Worm (Caenorhabditis elegans) whole organism, L2 larva: Measurements from ENCODE around the gene ttbk-2.1.

Source experiments
- ama-1 ChIP-seq: fragments of 150-350 bp; optimal IDR thresholded peaks from 2 replicates; lab custom pipeline; 2018; ENCODE audit warnings: inconsistent platforms
- ceh-82 ChIP-seq: fragments of 150-350 bp; optimal IDR thresholded peaks from 2 replicates; lab custom pipeline; 2014; ENCODE audit warnings: missing biosample characterization, missing genetic modification characterization
- lin-11 ChIP-seq: fragments of 150-350 bp; sonication (generic microtip); optimal IDR thresholded peaks from 2 replicates; lab custom pipeline; 2014; ENCODE audit warnings: missing biosample characterization, missing genetic modification characterization, inconsistent platforms, mixed read lengths
- lsy-2 ChIP-seq, 2 experiments: fragments of 150-350 bp in 1 of 2; sonication (generic microtip) in 1 of 2; optimal IDR thresholded peaks; 2 replicates each; lab custom pipeline; 2014 to 2017; ENCODE audit warnings: missing biosample characterization in 2 of 2, missing genetic modification characterization in 2 of 2
- mdl-1 ChIP-seq, 2 experiments: fragments of 150-350 bp in 1 of 2; sonication (generic microtip) in 1 of 2; optimal IDR thresholded peaks; 2 replicates each; lab custom pipeline; 2017; ENCODE audit warnings: missing biosample characterization in 2 of 2, missing genetic modification characterization in 2 of 2
- nhr-11 ChIP-seq: fragments of 150-350 bp; optimal IDR thresholded peaks from 2 replicates; lab custom pipeline; 2014; ENCODE audit warnings: missing biosample characterization, missing genetic modification characterization
- nhr-12 ChIP-seq: fragments of 150-350 bp; optimal IDR thresholded peaks from 2 replicates; lab custom pipeline; 2014; ENCODE audit warnings: missing biosample characterization, missing genetic modification characterization
- nhr-237 ChIP-seq: fragments of 150-350 bp; optimal IDR thresholded peaks from 2 replicates; lab custom pipeline; 2014; ENCODE audit warnings: missing biosample characterization, missing genetic modification characterization
- unc-62 ChIP-seq: fragments of 150-350 bp; optimal IDR thresholded peaks from 2 replicates; lab custom pipeline; 2014; ENCODE audit warnings: missing biosample characterization, missing genetic modification reagents, missing genetic modification characterization
- ztf-11 ChIP-seq: sonication (generic microtip); optimal IDR thresholded peaks from 2 replicates; lab custom pipeline; 2017; ENCODE audit warnings: missing biosample characterization, missing genetic modification characterization

ce11 chrIV:5287190-5287589, 28.7 kb downstream of the ttbk-2.1 start:
- TF ChIP-seq unc-62 (GFP tag; lab: Kevin White, UChicago) (no peak), mdl-1 (tag; optimal IDR thresholded peaks at IDR 0.05; lab: Kevin White, UChicago) (no peak), ztf-11 (tag; lab: Kevin White, UChicago) (no peak), ceh-82 (tag; lab: Kevin White, UChicago) (no peak), nhr-237 (tag; lab: Kevin White, UChicago) (no peak), nhr-11 (tag; lab: Kevin White, UChicago) (no peak), ama-1 (lab: Kevin White, UChicago) (no peak), nhr-12 (no peak), lsy-2 (tag; optimal IDR thresholded peaks at IDR 0.05; lab: Kevin White, UChicago) (no peak), lin-11 (tag; lab: Kevin White, UChicago) (no peak)
